Fruit fly (Drosophila melanogaster) whole organism, embryonic: ENCODE measurements around the gene lgs.

Experiments
- Bgb ChIP-seq: fragments of 200-800 bp; sonication (Bioruptor generic); IDR thresholded peaks from 2 replicates; pipeline ENCODE4 v1.3.6; 2022; ENCODE audit warnings: missing biosample characterization, missing genetic modification characterization; ENCODE audit not compliant: partially characterized antibody
- CG11093 ChIP-seq: fragments of 200-800 bp; sonication (Bioruptor generic); IDR thresholded peaks from 3 replicates; pipeline ENCODE4 v1.3.6; 2022; ENCODE audit warnings: missing biosample characterization, missing genetic modification characterization
- CG11247 ChIP-seq: fragments of 200-800 bp; sonication (Bioruptor generic); IDR thresholded peaks from 2 replicates; pipeline ENCODE4 v1.3.6; 2022; ENCODE audit warnings: missing biosample characterization, missing genetic modification characterization
- CG11504 ChIP-seq: fragments of 200-800 bp; sonication (Bioruptor generic); optimal IDR thresholded peaks from 3 replicates; lab custom pipeline; 2019; ENCODE audit warnings: missing biosample characterization, mild to moderate bottlenecking, missing genetic modification characterization, moderate library complexity
- CG11723 ChIP-seq: fragments of 200-800 bp; sonication (Bioruptor generic); optimal IDR thresholded peaks from 2 replicates; lab custom pipeline; 2017; ENCODE audit warnings: missing biosample characterization, mild to moderate bottlenecking, missing genetic modification characterization
- CG12236 ChIP-seq: fragments of 200-800 bp; sonication (Bioruptor generic); optimal IDR thresholded peaks from 2 replicates; lab custom pipeline; 2016; ENCODE audit warnings: missing biosample characterization, missing genetic modification characterization
- CG13296 ChIP-seq: fragments of 200-800 bp; sonication (Bioruptor generic); optimal IDR thresholded peaks from 3 replicates; lab custom pipeline; 2018; ENCODE audit warnings: missing biosample characterization, mild to moderate bottlenecking, missing genetic modification characterization
- CG13424 ChIP-seq: fragments of 200-800 bp; sonication (Bioruptor generic); optimal IDR thresholded peaks from 2 replicates; lab custom pipeline; 2019; ENCODE audit warnings: missing biosample characterization, mild to moderate bottlenecking, missing genetic modification characterization, moderate library complexity
- CG15601 ChIP-seq: fragments of 200-800 bp; sonication (Bioruptor generic); optimal IDR thresholded peaks from 3 replicates; lab custom pipeline; 2019; ENCODE audit warnings: missing biosample characterization, mild to moderate bottlenecking, missing genetic modification characterization, moderate library complexity
- CG1603 ChIP-seq: fragments of 200-800 bp; sonication (Bioruptor generic); optimal IDR thresholded peaks from 2 replicates; lab custom pipeline; 2019; ENCODE audit warnings: missing biosample characterization, mild to moderate bottlenecking, missing genetic modification characterization, moderate library complexity
- CG16779 ChIP-seq: fragments of 200-800 bp; sonication (Bioruptor generic); IDR thresholded peaks from 2 replicates; pipeline ENCODE4 v1.3.6; 2022; ENCODE audit warnings: missing biosample characterization, missing genetic modification characterization
- CG17361 ChIP-seq: fragments of 200-800 bp; sonication (Bioruptor generic); IDR thresholded peaks from 3 replicates; pipeline ENCODE4 v1.3.6; 2022; ENCODE audit warnings: missing biosample characterization, missing genetic modification characterization
- CG17568 ChIP-seq: fragments of 200-800 bp; sonication (Bioruptor generic); optimal IDR thresholded peaks from 2 replicates; lab custom pipeline; 2018; ENCODE audit warnings: missing biosample characterization, mild to moderate bottlenecking, missing genetic modification characterization, moderate library complexity
- CG2678 ChIP-seq: fragments of 200-800 bp; sonication (Bioruptor generic); optimal IDR thresholded peaks from 3 replicates; lab custom pipeline; 2019; ENCODE audit warnings: missing biosample characterization, mild to moderate bottlenecking, missing genetic modification characterization, moderate library complexity
- CG30431 ChIP-seq: fragments of 200-800 bp; sonication (Bioruptor generic); optimal IDR thresholded peaks from 2 replicates; lab custom pipeline; 2017; ENCODE audit warnings: missing biosample characterization, missing genetic modification characterization
- CG31388 ChIP-seq: fragments of 200-800 bp; sonication (Bioruptor generic); optimal IDR thresholded peaks from 2 replicates; lab custom pipeline; 2016; ENCODE audit warnings: missing biosample characterization, missing genetic modification characterization
- CG3847 ChIP-seq: fragments of 200-800 bp; sonication (Bioruptor generic); IDR thresholded peaks from 2 replicates; pipeline ENCODE4 v1.3.6; 2022; ENCODE audit warnings: missing biosample characterization, missing genetic modification characterization
- CG5180 ChIP-seq: fragments of 200-800 bp; sonication (Bioruptor generic); optimal IDR thresholded peaks from 3 replicates; lab custom pipeline; 2017; ENCODE audit warnings: missing biosample characterization, missing genetic modification characterization, mild to moderate bottlenecking, moderate library complexity, missing genetic modification reagents
- Camta ChIP-seq: fragments of 200-800 bp; sonication (Bioruptor generic); optimal IDR thresholded peaks from 2 replicates; lab custom pipeline; 2016; ENCODE audit warnings: missing biosample characterization, missing genetic modification characterization
- Chrac-16 ChIP-seq: fragments of 200-800 bp; sonication (Bioruptor generic); optimal IDR thresholded peaks from 3 replicates; lab custom pipeline; 2016; ENCODE audit warnings: missing biosample characterization, missing genetic modification characterization
- CrebB ChIP-seq: fragments of 200-800 bp; sonication (Bioruptor generic); optimal IDR thresholded peaks from 3 replicates; lab custom pipeline; 2018; ENCODE audit warnings: missing biosample characterization, mild to moderate bottlenecking, missing genetic modification characterization
- D19B ChIP-seq: fragments of 200-800 bp; sonication (Bioruptor generic); optimal IDR thresholded peaks from 2 replicates; lab custom pipeline; 2017; ENCODE audit warnings: missing biosample characterization, mild to moderate bottlenecking, missing genetic modification characterization
- Dip2 ChIP-seq: fragments of 200-800 bp; sonication (Bioruptor generic); IDR thresholded peaks from 2 replicates; pipeline ENCODE4 v1.3.6; 2022; ENCODE audit warnings: missing biosample characterization, missing genetic modification characterization
- Doc2 ChIP-seq: fragments of 200-800 bp; sonication (Bioruptor generic); IDR thresholded peaks from 2 replicates; pipeline ENCODE4 v1.3.6; 2022; ENCODE audit warnings: missing biosample characterization, missing genetic modification characterization
- Elba2 ChIP-seq: fragments of 200-800 bp; sonication (Bioruptor generic); optimal IDR thresholded peaks from 3 replicates; lab custom pipeline; 2016; ENCODE audit warnings: missing biosample characterization, missing genetic modification characterization
- Hey ChIP-seq: fragments of 200-800 bp; sonication (Bioruptor generic); optimal IDR thresholded peaks from 3 replicates; lab custom pipeline; 2018; ENCODE audit warnings: missing biosample characterization, mild to moderate bottlenecking, missing genetic modification characterization
- Mrtf ChIP-seq: fragments of 200-800 bp; sonication (Bioruptor generic); IDR thresholded peaks from 3 replicates; pipeline ENCODE4 v1.3.6; 2022; ENCODE audit warnings: missing biosample characterization, missing genetic modification characterization
- Myb ChIP-seq: fragments of 200-800 bp; sonication (Bioruptor generic); optimal IDR thresholded peaks from 2 replicates; lab custom pipeline; 2016; ENCODE audit warnings: missing biosample characterization, missing genetic modification characterization
- Nf-YA ChIP-seq: fragments of 200-800 bp; sonication (Bioruptor generic); IDR thresholded peaks from 2 replicates; pipeline ENCODE4 v1.3.6; 2022; ENCODE audit warnings: missing biosample characterization, missing genetic modification characterization
- Nf-YB ChIP-seq: fragments of 200-800 bp; sonication (Bioruptor generic); optimal IDR thresholded peaks from 3 replicates; lab custom pipeline; 2019; ENCODE audit warnings: missing biosample characterization, mild to moderate bottlenecking, missing genetic modification characterization, moderate library complexity
- Opbp ChIP-seq: fragments of 200-800 bp; sonication (Bioruptor generic); IDR thresholded peaks from 3 replicates; pipeline ENCODE4 v1.3.6; 2022; ENCODE audit warnings: missing biosample characterization, missing genetic modification characterization; ENCODE audit not compliant: partially characterized antibody
- Sry-β ChIP-seq: fragments of 200-800 bp; sonication (Bioruptor generic); optimal IDR thresholded peaks from 2 replicates; lab custom pipeline; 2018; ENCODE audit warnings: missing biosample characterization, mild to moderate bottlenecking, missing genetic modification characterization, moderate library complexity
- Stat92E ChIP-seq, 3 experiments: fragments of >200 bp in 2 of 3; fragments of 200-800 bp in 1 of 3; sonication (Bioruptor generic) in 1 of 3; optimal IDR thresholded peaks; 2 replicates each; lab custom pipeline; 2017 to 2019; ENCODE audit warnings: missing biosample characterization in 3 of 3, missing genetic modification characterization in 3 of 3, mild to moderate bottlenecking in 1 of 3, moderate library complexity in 1 of 3
- Trl ChIP-seq, 3 experiments: fragments of >200 bp in 2 of 3; fragments of 200-800 bp in 1 of 3; sonication (Bioruptor generic) in 1 of 3; optimal IDR thresholded peaks; 2 replicates in 1 of 3; 3 replicates in 2 of 3; lab custom pipeline; 2016 to 2017; ENCODE audit warnings: missing biosample characterization in 1 of 3, missing genetic modification characterization in 1 of 3
- Xbp1 ChIP-seq: fragments of 200-800 bp; sonication (Bioruptor generic); optimal IDR thresholded peaks from 3 replicates; lab custom pipeline; 2016; ENCODE audit warnings: missing biosample characterization, mild to moderate bottlenecking, missing genetic modification characterization
- bcd ChIP-seq: fragments of 200-800 bp; sonication (Bioruptor generic); optimal IDR thresholded peaks from 2 replicates; lab custom pipeline; 2017; ENCODE audit warnings: missing biosample characterization, mild to moderate bottlenecking, missing genetic modification characterization
- crp ChIP-seq, 2 experiments: fragments of 200-800 bp; sonication (Bioruptor generic); optimal IDR thresholded peaks; 2 replicates in 1 of 2; 3 replicates in 1 of 2; lab custom pipeline; 2017; ENCODE audit warnings: missing biosample characterization in 2 of 2, missing genetic modification characterization in 2 of 2, mild to moderate bottlenecking in 1 of 2, moderate library complexity in 1 of 2
- fd3F ChIP-seq: fragments of 200-800 bp; sonication (Bioruptor generic); optimal IDR thresholded peaks from 2 replicates; lab custom pipeline; 2018; ENCODE audit warnings: missing biosample characterization, mild to moderate bottlenecking, missing genetic modification characterization, moderate library complexity
- gsb ChIP-seq: fragments of 200-800 bp; sonication (Bioruptor generic); IDR thresholded peaks from 2 replicates; pipeline ENCODE4 v1.3.6; 2022; ENCODE audit warnings: missing biosample characterization, missing genetic modification characterization
- gsb-n ChIP-seq: fragments of 200-800 bp; sonication (Bioruptor generic); optimal IDR thresholded peaks from 3 replicates; lab custom pipeline; 2018; ENCODE audit warnings: missing biosample characterization, mild to moderate bottlenecking, missing genetic modification characterization
- hkb ChIP-seq, 2 experiments: fragments of 200-800 bp in 1 of 2; fragments of >200 bp in 1 of 2; sonication (Bioruptor generic) in 1 of 2; IDR thresholded peaks in 1 of 2; optimal IDR thresholded peaks in 1 of 2; 2 replicates each; pipeline versions ENCODE4 v1.3.6 to Lab custom; 2017 to 2022; ENCODE audit warnings: missing biosample characterization in 1 of 2, missing genetic modification characterization in 1 of 2
- ind ChIP-seq: fragments of 200-800 bp; sonication (Bioruptor generic); optimal IDR thresholded peaks from 3 replicates; lab custom pipeline; 2016; ENCODE audit warnings: missing biosample characterization, missing genetic modification characterization
- org-1 ChIP-seq: fragments of 200-800 bp; sonication (Bioruptor generic); optimal IDR thresholded peaks from 2 replicates; lab custom pipeline; 2017; ENCODE audit warnings: missing biosample characterization, missing genetic modification characterization
- p53 ChIP-seq: fragments of 200-800 bp; sonication (Bioruptor generic); optimal IDR thresholded peaks from 2 replicates; lab custom pipeline; 2016; ENCODE audit warnings: missing biosample characterization, missing genetic modification characterization
- pzg ChIP-seq: fragments of 200-800 bp; sonication (Bioruptor generic); optimal IDR thresholded peaks from 3 replicates; lab custom pipeline; 2018; ENCODE audit warnings: missing biosample characterization, mild to moderate bottlenecking, missing genetic modification characterization, moderate library complexity
- tgo ChIP-seq: fragments of 200-800 bp; sonication (Bioruptor generic); IDR thresholded peaks from 3 replicates; pipeline ENCODE4 v1.3.6; 2022; ENCODE audit warnings: missing biosample characterization, missing genetic modification characterization
- trem ChIP-seq: fragments of 200-800 bp; optimal IDR thresholded peaks from 3 replicates; lab custom pipeline; 2019; ENCODE audit warnings: missing biosample characterization, mild to moderate bottlenecking, missing genetic modification characterization, moderate library complexity

Gene lgs

dm6 chr4:424630-425327, 18.9 kb downstream of the lgs start (continued):
- TF ChIP-seq D19B (GFP tag; lab: Kevin White, UChicago) (peak; percentile 75), Doc2 (GFP tag; lab: Robert Waterston, UW) (no peak), Stat92E (GFP tag; optimal IDR thresholded peaks at IDR 0.05; lab: Kevin White, UChicago) (no peak), CG13424 (tag; lab: Kevin White, UChicago) (peak; percentile 92), CG16779 (peak; percentile 94; the same call in 1 of the 2 replicates), ind (GFP tag; lab: Kevin White, UChicago) (peak; percentile 92), CG11723 (GFP tag; lab: Kevin White, UChicago) (peak; percentile 86), hkb (optimal IDR thresholded peaks at IDR 0.05; lab: Kevin White, UChicago) (no peak), hkb (GFP tag; IDR thresholded peaks at IDR 0.05; lab: Robert Waterston, UW) (peak; percentile 85), CG11247 (GFP tag; lab: Robert Waterston, UW) (no peak; the same call in 1 of the 2 replicates), CrebB (tag; lab: Kevin White, UChicago) (peak; percentile 85), Nf-YA (peak; percentile 67; the same call in 1 of the 2 replicates), Myb (peak; percentile 82), CG12236 (peak; percentile 84), org-1 (GFP tag; lab: Kevin White, UChicago) (peak; percentile 69), CG5180 (GFP tag; lab: Kevin White, UChicago) (peak; percentile 75), Dip2 (GFP tag; lab: Robert Waterston, UW) (no peak; the same call in 1 of the 2 replicates), Elba2 (peak; percentile 86), CG17361 (peak; percentile 92), bcd (GFP tag; lab: Kevin White, UChicago) (peak; percentile 91), CG3847 (no peak; the same call in 1 of the 2 replicates), trem (tag; lab: Kevin White, UChicago) (peak; percentile 73), fd3F (GFP tag; lab: Kevin White, UChicago) (peak; percentile 84), p53 (GFP tag; lab: Kevin White, UChicago) (peak; percentile 89), Xbp1 (GFP tag; lab: Kevin White, UChicago) (peak; percentile 98), Mrtf (GFP tag; lab: Robert Waterston, UW) (peak; percentile 92; the same call in 1 of the 3 replicates), gsb-n (peak; percentile 84), Trl (optimal IDR thresholded peaks at IDR 0.05; lab: Kevin White, UChicago) (peak; percentile 22 to 56), Trl (GFP tag; optimal IDR thresholded peaks at IDR 0.05; lab: Kevin White, UChicago) (peak; percentile 97), Chrac-16 (GFP tag; lab: Kevin White, UChicago) (peak; percentile 95), CG30431 (GFP tag; lab: Kevin White, UChicago) (no peak), crp (GFP tag; optimal IDR thresholded peaks at IDR 0.05; lab: Kevin White, UChicago) (peak in 1 of 2 experiments; percentile 50), Bgb (GFP tag; lab: Robert Waterston, UW) (peak; percentile 88), Nf-YB (GFP tag; lab: Kevin White, UChicago) (peak; percentile 78), Hey (tag; lab: Kevin White, UChicago) (no peak), Opbp (GFP tag; lab: Robert Waterston, UW) (no peak), CG2678 (tag; lab: Kevin White, UChicago) (no peak), CG11093 (GFP tag; lab: Robert Waterston, UW) (peak; percentile 63; the same call in 1 of the 3 replicates), gsb (GFP tag; lab: Robert Waterston, UW) (no peak; the same call in 1 of the 2 replicates), pzg (GFP tag; lab: Kevin White, UChicago) (no peak), Camta (GFP tag; lab: Kevin White, UChicago) (peak; percentile 94), Sry-β (GFP tag; lab: Kevin White, UChicago) (peak; percentile 63), CG11504 (peak; percentile 88), CG1603 (tag; lab: Kevin White, UChicago) (peak; percentile 88), CG15601 (peak; percentile 90), CG31388 (GFP tag; lab: Kevin White, UChicago) (peak; percentile 81), tgo (peak; percentile 88), CG13296 (GFP tag; lab: Kevin White, UChicago) (peak; percentile 88), CG17568 (GFP tag; lab: Kevin White, UChicago) (peak; percentile 81)
